Worm (Caenorhabditis elegans) whole organism, L3 larva: ENCODE measurements around the gene F46B6.6.

Source experiments
- ama-1 ChIP-seq: fragments of 150-350 bp; optimal IDR thresholded peaks from 2 replicates; lab custom pipeline; 2018
- egl-27 ChIP-seq: sonication (generic microtip); optimal IDR thresholded peaks from 4 replicates; lab custom pipeline; 2017; ENCODE audit warnings: missing biosample characterization, missing genetic modification reagents, missing genetic modification characterization
- elt-1 ChIP-seq: fragments of 150-350 bp; optimal IDR thresholded peaks from 2 replicates; lab custom pipeline; 2014; ENCODE audit warnings: missing biosample characterization, missing genetic modification characterization
- eor-1 ChIP-seq, 2 experiments: fragments of 150-350 bp; optimal IDR thresholded peaks; 2 replicates each; lab custom pipeline; 2014 to 2018; ENCODE audit warnings: missing biosample characterization in 2 of 2, missing genetic modification characterization in 2 of 2
- nhr-12 ChIP-seq: fragments of 150-350 bp; optimal IDR thresholded peaks from 2 replicates; lab custom pipeline; 2014; ENCODE audit warnings: missing biosample characterization, missing genetic modification characterization
- tbx-2 ChIP-seq: sonication (generic microtip); optimal IDR thresholded peaks from 2 replicates; lab custom pipeline; 2016; ENCODE audit warnings: mild to moderate bottlenecking, missing genetic modification characterization, missing compliant biosample characterization
- unc-39 ChIP-seq: sonication (generic microtip); optimal IDR thresholded peaks from 4 replicates; lab custom pipeline; 2017; ENCODE audit warnings: missing biosample characterization, missing genetic modification characterization
- ztf-4 ChIP-seq: fragments of 150-350 bp; optimal IDR thresholded peaks from 2 replicates; lab custom pipeline; 2014; ENCODE audit warnings: missing biosample characterization, missing genetic modification characterization

ce11 chrV:9824149-9824548, 37.5 kb upstream of the F46B6.6 start, which contains the start of gene str-2:
- TF ChIP-seq nhr-12 (tag; lab: Kevin White, UChicago) (no peak), ama-1 (no peak), elt-1 (no peak), ztf-4 (tag; lab: Kevin White, UChicago) (no peak), egl-27 (tag; lab: Kevin White, UChicago) (no peak), unc-39 (tag; lab: Kevin White, UChicago) (no peak), eor-1 (tag; optimal IDR thresholded peaks at IDR 0.05; lab: Kevin White, UChicago) (no peak), tbx-2 (tag; lab: Kevin White, UChicago) (no peak)
